Worm (Caenorhabditis elegans) whole organism, mixed stage, embryonic: ENCODE data around the gene srxa-11.

Experiments
- ceh-39 ChIP-seq: fragments of 150-350 bp; optimal IDR thresholded peaks from 2 replicates; lab custom pipeline; 2014; ENCODE audit warnings: missing biosample characterization, missing genetic modification characterization
- ceh-43 ChIP-seq: fragments of 200-800 bp; sonication (Bioruptor generic); optimal IDR thresholded peaks from 2 replicates; lab custom pipeline; 2018; ENCODE audit warnings: mild to moderate bottlenecking, missing genetic modification characterization, moderate library complexity, missing compliant biosample characterization
- ces-1 ChIP-seq: fragments of 150-350 bp; optimal IDR thresholded peaks from 2 replicates; lab custom pipeline; 2014; ENCODE audit warnings: missing biosample characterization, missing genetic modification reagents, missing genetic modification characterization
- lin-13 ChIP-seq: fragments of 150-350 bp; optimal IDR thresholded peaks from 2 replicates; lab custom pipeline; 2014; ENCODE audit warnings: missing biosample characterization, missing genetic modification characterization
- lin-32 ChIP-seq: fragments of 200-800 bp; sonication (Bioruptor generic); optimal IDR thresholded peaks from 2 replicates; lab custom pipeline; 2018; ENCODE audit warnings: mild to moderate bottlenecking, missing genetic modification characterization, missing compliant biosample characterization
- mep-1 ChIP-seq: fragments of 150-350 bp; optimal IDR thresholded peaks from 2 replicates; lab custom pipeline; 2017; ENCODE audit warnings: missing biosample characterization, missing genetic modification reagents, missing genetic modification characterization, inconsistent platforms
- nhr-12 ChIP-seq: fragments of 150-350 bp; optimal IDR thresholded peaks from 2 replicates; lab custom pipeline; 2014; ENCODE audit warnings: missing biosample characterization, missing genetic modification characterization
- nhr-76 ChIP-seq: sonication (generic microtip); optimal IDR thresholded peaks from 2 replicates; lab custom pipeline; 2017; ENCODE audit warnings: missing biosample characterization, missing genetic modification characterization
- pha-4 ChIP-seq: fragments of 150-350 bp; optimal IDR thresholded peaks from 2 replicates; lab custom pipeline; 2018; ENCODE audit warnings: missing biosample characterization, missing genetic modification reagents, missing genetic modification characterization
- snpc-4 ChIP-seq: fragments of 150-350 bp; optimal IDR thresholded peaks from 2 replicates; lab custom pipeline; 2014; ENCODE audit warnings: missing biosample characterization, missing genetic modification characterization
- unc-39 ChIP-seq: fragments of 150-350 bp; optimal IDR thresholded peaks from 2 replicates; lab custom pipeline; 2014; ENCODE audit warnings: missing biosample characterization, missing genetic modification characterization
- unc-62 ChIP-seq: fragments of 150-350 bp; optimal IDR thresholded peaks from 2 replicates; lab custom pipeline; 2014; ENCODE audit warnings: missing biosample characterization, missing genetic modification reagents, missing genetic modification characterization

DNA sequence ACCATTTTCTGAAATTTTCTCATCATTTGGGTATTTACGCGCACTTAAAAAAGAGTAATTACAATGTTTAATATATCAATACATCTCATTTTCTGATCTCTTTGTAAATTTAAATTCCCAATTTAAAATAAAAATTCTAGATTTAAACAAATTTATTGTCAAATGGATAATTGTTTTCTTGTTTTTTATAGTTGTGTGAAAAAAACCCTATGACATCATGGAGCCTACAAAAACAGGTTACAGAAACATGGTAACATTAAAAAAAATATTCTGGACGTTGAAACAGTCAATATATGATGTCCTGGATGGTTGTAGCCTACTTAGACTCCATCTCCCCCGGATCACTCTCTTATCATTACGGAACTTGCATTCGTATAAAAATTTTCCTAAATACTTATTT is 34.4 kb upstream of the srxa-11 start, which contains the start of gene spp-12:
- no peak for TF ChIP-seq nhr-12 (tag; lab: Kevin White, UChicago)
- no peak for TF ChIP-seq snpc-4 (tag; lab: Kevin White, UChicago)
- TF ChIP-seq ceh-43, result no peak
- no peak for TF ChIP-seq ces-1 (GFP tag; lab: Kevin White, UChicago)
- no peak for TF ChIP-seq unc-39
- TF ChIP-seq mep-1, result no peak
- no peak for TF ChIP-seq lin-32 (GFP tag; lab: Kevin White, UChicago)
- no peak for TF ChIP-seq lin-13 (tag; lab: Kevin White, UChicago)
- TF ChIP-seq ceh-39 (tag; lab: Kevin White, UChicago), result no peak
- no peak for TF ChIP-seq unc-62
- no peak for TF ChIP-seq pha-4 (tag; lab: Kevin White, UChicago)
- no peak for TF ChIP-seq nhr-76 (tag; lab: Kevin White, UChicago)
